Worm (Caenorhabditis elegans) whole organism, L4 larva: ENCODE measurements around the gene F16G10.1.

Experiments used
- F26F4.8 ChIP-seq: fragments of 200-800 bp; sonication (Bioruptor generic); conservative IDR thresholded peaks from 2 replicates; pipeline ENCODE4 v1.3.6; 2022; ENCODE audit warnings: missing genetic modification characterization, missing compliant biosample characterization
- F44E2.7 ChIP-seq: fragments of 200-800 bp; sonication (Bioruptor generic); IDR thresholded peaks from 2 replicates; pipeline ENCODE4 v2.1.2; 2022; ENCODE audit warnings: missing genetic modification characterization, missing compliant biosample characterization
- T26A8.4 ChIP-seq: fragments of 200-800 bp; sonication (Bioruptor generic); IDR thresholded peaks from 2 replicates; pipeline ENCODE4 v1.3.6; 2022; ENCODE audit warnings: missing genetic modification characterization, missing compliant biosample characterization
- Y105C5A.15 ChIP-seq: fragments of 200-800 bp; sonication (Bioruptor generic); IDR thresholded peaks from 2 replicates; pipeline ENCODE4 v1.3.6; 2022; ENCODE audit warnings: missing genetic modification characterization, missing compliant biosample characterization
- Y5F2A.4 ChIP-seq: fragments of 200-800 bp; sonication (Bioruptor generic); optimal IDR thresholded peaks from 2 replicates; lab custom pipeline; 2018; ENCODE audit warnings: mild to moderate bottlenecking, missing genetic modification characterization, missing compliant biosample characterization
- Y75B8A.6 ChIP-seq: fragments of 200-800 bp; sonication (Bioruptor generic); IDR thresholded peaks from 2 replicates; pipeline ENCODE4 v1.3.6; 2022; ENCODE audit warnings: missing genetic modification reagents, missing genetic modification characterization, missing compliant biosample characterization
- ZK337.2 ChIP-seq: fragments of 200-800 bp; sonication (Bioruptor generic); IDR thresholded peaks from 2 replicates; pipeline ENCODE4 v1.3.6; 2022; ENCODE audit warnings: missing genetic modification reagents, missing genetic modification characterization, missing compliant biosample characterization
- ceh-20 ChIP-seq: fragments of 200-800 bp; sonication (Bioruptor generic); IDR thresholded peaks from 2 replicates; pipeline ENCODE4 v1.3.6; 2022; ENCODE audit warnings: missing genetic modification reagents, missing genetic modification characterization, missing compliant biosample characterization
- ceh-28 ChIP-seq: fragments of 150-350 bp; optimal IDR thresholded peaks from 2 replicates; lab custom pipeline; 2014; ENCODE audit warnings: missing biosample characterization, missing genetic modification reagents, missing genetic modification characterization
- ceh-32 ChIP-seq: sonication (generic microtip); optimal IDR thresholded peaks from 2 replicates; lab custom pipeline; 2016; ENCODE audit warnings: mild to moderate bottlenecking, missing genetic modification characterization, missing compliant biosample characterization; ENCODE audit not compliant: poor library complexity
- ceh-62 ChIP-seq: sonication (generic microtip); optimal IDR thresholded peaks from 2 replicates; lab custom pipeline; 2017; ENCODE audit warnings: missing biosample characterization, missing genetic modification characterization
- ceh-82 ChIP-seq: sonication (generic microtip); optimal IDR thresholded peaks from 2 replicates; lab custom pipeline; 2017; ENCODE audit warnings: missing biosample characterization, missing genetic modification characterization
- ces-1 ChIP-seq: fragments of 150-350 bp; sonication (generic microtip); optimal IDR thresholded peaks from 4 replicates; lab custom pipeline; 2014; ENCODE audit warnings: missing biosample characterization, missing genetic modification reagents, missing genetic modification characterization
- ctbp-1 ChIP-seq: fragments of 200-800 bp; sonication (Bioruptor generic); IDR thresholded peaks from 2 replicates; pipeline ENCODE4 v1.3.6; 2022; ENCODE audit warnings: missing genetic modification reagents, missing genetic modification characterization, missing compliant biosample characterization
- daf-16 ChIP-seq, 3 experiments: sonication (generic microtip); optimal IDR thresholded peaks; 2 replicates each; lab custom pipeline; 2016 to 2017; ENCODE audit warnings: missing genetic modification characterization in 3 of 3, missing genetic modification reagents in 3 of 3, mild to moderate bottlenecking in 2 of 3, missing compliant biosample characterization in 2 of 3, missing biosample characterization in 1 of 3, moderate library complexity in 1 of 3
- daf-19 ChIP-seq: fragments of 200-800 bp; sonication (Bioruptor generic); conservative IDR thresholded peaks from 2 replicates; pipeline ENCODE4 v1.3.6; 2022; ENCODE audit warnings: missing genetic modification characterization, missing compliant biosample characterization
- daf-8 ChIP-seq: fragments of 200-800 bp; sonication (Bioruptor generic); IDR thresholded peaks from 2 replicates; pipeline ENCODE4 v1.3.6; 2022; ENCODE audit warnings: missing genetic modification characterization, missing compliant biosample characterization
- dpl-1 ChIP-seq: fragments of 150-350 bp; optimal IDR thresholded peaks from 2 replicates; lab custom pipeline; 2014; ENCODE audit warnings: missing biosample characterization, missing genetic modification reagents, missing genetic modification characterization
- dve-1 ChIP-seq: sonication (generic microtip); optimal IDR thresholded peaks from 2 replicates; lab custom pipeline; 2017; ENCODE audit warnings: antibody characterized with exemption, mild to moderate bottlenecking, missing genetic modification characterization, missing compliant biosample characterization; ENCODE audit not compliant: insufficient read depth
- egl-43 ChIP-seq: fragments of 200-800 bp; sonication (Bioruptor generic); IDR thresholded peaks from 2 replicates; pipeline ENCODE4 v1.3.6; 2022; ENCODE audit warnings: missing genetic modification reagents, missing genetic modification characterization, missing compliant biosample characterization
- fos-1 ChIP-seq: fragments of 150-350 bp; optimal IDR thresholded peaks from 2 replicates; lab custom pipeline; 2014; ENCODE audit warnings: missing biosample characterization, missing genetic modification characterization
- hif-1 ChIP-seq, 2 experiments: sonication (generic microtip); optimal IDR thresholded peaks; 2 replicates each; lab custom pipeline; 2016 to 2017; ENCODE audit warnings: missing compliant biosample characterization in 2 of 2, missing genetic modification characterization in 2 of 2, missing genetic modification reagents in 2 of 2, missing genotype in 2 of 2, mild to moderate bottlenecking in 1 of 2
- hlh-11 ChIP-seq: fragments of 200-800 bp; sonication (Bioruptor generic); optimal IDR thresholded peaks from 2 replicates; lab custom pipeline; 2018; ENCODE audit warnings: mild to moderate bottlenecking, missing genetic modification characterization, missing compliant biosample characterization
- hlh-30 ChIP-seq: sonication (generic microtip); optimal IDR thresholded peaks from 2 replicates; lab custom pipeline; 2017; ENCODE audit warnings: antibody characterized with exemption, mild to moderate bottlenecking, missing genetic modification characterization, missing compliant biosample characterization; ENCODE audit not compliant: insufficient read depth
- lin-13 ChIP-seq: fragments of 150-350 bp; optimal IDR thresholded peaks from 2 replicates; lab custom pipeline; 2014; ENCODE audit warnings: missing biosample characterization, missing genetic modification reagents, missing genetic modification characterization
- lin-38 ChIP-seq: fragments of 200-800 bp; sonication (Bioruptor generic); IDR thresholded peaks from 2 replicates; pipeline ENCODE4 v1.3.6; 2022; ENCODE audit warnings: missing genetic modification reagents, missing genetic modification characterization, missing compliant biosample characterization
- mdt-29 ChIP-seq: fragments of 200-800 bp; sonication (Bioruptor generic); IDR thresholded peaks from 2 replicates; pipeline ENCODE4 v1.3.6; 2022; ENCODE audit warnings: missing genetic modification reagents, missing genetic modification characterization, missing compliant biosample characterization
- nhr-102 ChIP-seq: sonication (generic microtip); optimal IDR thresholded peaks from 2 replicates; lab custom pipeline; 2016; ENCODE audit warnings: mild to moderate bottlenecking, missing genetic modification characterization, moderate library complexity, missing compliant biosample characterization
- nhr-11 ChIP-seq: fragments of 150-350 bp; optimal IDR thresholded peaks from 2 replicates; lab custom pipeline; 2014; ENCODE audit warnings: missing biosample characterization, missing genetic modification characterization
- nhr-28 ChIP-seq: fragments of 150-350 bp; optimal IDR thresholded peaks from 2 replicates; lab custom pipeline; 2014; ENCODE audit warnings: missing biosample characterization, missing genetic modification characterization
- nhr-41 ChIP-seq: fragments of 200-800 bp; sonication (Bioruptor generic); IDR thresholded peaks from 2 replicates; pipeline ENCODE4 v1.3.6; 2022; ENCODE audit warnings: missing genetic modification reagents, missing genetic modification characterization, missing compliant biosample characterization
- nhr-77 ChIP-seq: fragments of 150-350 bp; optimal IDR thresholded peaks from 2 replicates; lab custom pipeline; 2014; ENCODE audit warnings: missing biosample characterization, missing genetic modification characterization
- pha-4 ChIP-seq, 2 experiments: fragments of 150-350 bp in 1 of 2; fragments of 200-800 bp in 1 of 2; sonication (Bioruptor generic) in 1 of 2; IDR thresholded peaks in 1 of 2; optimal IDR thresholded peaks in 1 of 2; 2 replicates each; pipeline versions ENCODE4 v1.3.6 to Lab custom; 2014 to 2022; ENCODE audit warnings: missing genetic modification characterization in 2 of 2, missing genetic modification reagents in 2 of 2, missing biosample characterization in 1 of 2, missing compliant biosample characterization in 1 of 2
- php-3 ChIP-seq: fragments of 200-800 bp; sonication (Bioruptor generic); IDR thresholded peaks from 2 replicates; pipeline ENCODE4 v1.3.6; 2022; ENCODE audit warnings: missing genetic modification reagents, missing genetic modification characterization, missing compliant biosample characterization
- pqm-1 ChIP-seq: sonication (generic microtip); optimal IDR thresholded peaks from 2 replicates; lab custom pipeline; 2017; ENCODE audit warnings: missing biosample characterization, missing genetic modification characterization
- set-16 ChIP-seq: fragments of 200-800 bp; sonication (Bioruptor generic); IDR thresholded peaks from 2 replicates; pipeline ENCODE4 v1.3.6; 2022; ENCODE audit warnings: missing genetic modification reagents, missing genetic modification characterization, missing compliant biosample characterization
- snpc-1.2 ChIP-seq: fragments of 200-800 bp; sonication (Bioruptor generic); IDR thresholded peaks from 2 replicates; pipeline ENCODE4 v1.3.6; 2022; ENCODE audit warnings: missing genetic modification reagents, missing genetic modification characterization, missing compliant biosample characterization
- spr-3 ChIP-seq: fragments of 200-800 bp; sonication (Bioruptor generic); optimal IDR thresholded peaks from 2 replicates; lab custom pipeline; 2018; ENCODE audit warnings: mild to moderate bottlenecking, missing genetic modification characterization, missing compliant biosample characterization
- unc-130 ChIP-seq: sonication (generic microtip); optimal IDR thresholded peaks from 2 replicates; lab custom pipeline; 2016; ENCODE audit warnings: missing genetic modification reagents, missing genetic modification characterization, missing compliant biosample characterization
- unc-39 ChIP-seq: sonication (generic microtip); optimal IDR thresholded peaks from 2 replicates; lab custom pipeline; 2017; ENCODE audit warnings: missing biosample characterization, missing genetic modification characterization
- unc-62 ChIP-seq, 3 experiments: fragments of 150-350 bp in 1 of 3; sonication (generic microtip); optimal IDR thresholded peaks in 2 of 3; peaks in 1 of 3; 1 replicate in 1 of 3; 2 replicates in 2 of 3; lab custom pipeline; 2014 to 2017; ENCODE audit warnings: missing biosample characterization in 3 of 3, missing genetic modification characterization in 3 of 3, missing genetic modification reagents in 3 of 3, missing genotype in 1 of 3
- zag-1 ChIP-seq: fragments of 150-350 bp; optimal IDR thresholded peaks from 2 replicates; lab custom pipeline; 2014; ENCODE audit warnings: missing biosample characterization, missing genetic modification characterization
- ztf-7 ChIP-seq: fragments of 150-350 bp; optimal IDR thresholded peaks from 2 replicates; lab custom pipeline; 2014; ENCODE audit warnings: missing biosample characterization, missing genetic modification characterization

The F16G10.1 gene

DNA sequence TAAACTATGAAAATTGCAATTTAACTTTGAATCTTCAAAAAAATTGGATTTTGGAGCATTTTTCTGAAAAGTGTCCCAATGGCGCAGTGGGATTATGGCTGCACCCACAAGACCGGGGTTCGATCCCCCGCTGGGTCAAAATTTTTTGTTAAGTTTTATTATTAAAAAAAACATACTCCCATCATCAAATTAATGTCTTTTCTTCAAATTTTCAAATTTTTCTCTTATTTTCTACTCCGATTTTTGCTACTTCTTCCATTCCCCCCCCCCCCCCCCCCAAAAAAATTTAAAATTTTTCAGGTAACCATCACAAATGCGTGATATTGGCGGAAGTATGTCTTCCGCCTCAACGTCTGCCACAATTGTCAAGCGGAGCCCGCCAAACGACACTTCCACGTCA, 38.9 kb downstream of the F16G10.1 start, which contains the start of gene vab-19:
TSS of gene vab-19 (plus strand) at position 301 of the 400 bp plus-strand sequence.
- TF ChIP-seq ctbp-1 (GFP tag; lab: Robert Waterston, UW) = no peak
- no peak for TF ChIP-seq lin-38 (GFP tag; lab: Robert Waterston, UW)
- no peak for TF ChIP-seq Y75B8A.6 (GFP tag; lab: Robert Waterston, UW)
- TF ChIP-seq egl-43 (GFP tag; lab: Robert Waterston, UW) = no peak
- no peak for TF ChIP-seq lin-13 (GFP tag; lab: Kevin White, UChicago)
- no peak for TF ChIP-seq dve-1 (tag; lab: Kevin White, UChicago)
- TF ChIP-seq nhr-77 (tag; lab: Kevin White, UChicago) = no peak
- no peak for TF ChIP-seq ces-1 (GFP tag; lab: Kevin White, UChicago)
- TF ChIP-seq ceh-32 (tag; lab: Kevin White, UChicago) = no peak
- no peak for TF ChIP-seq T26A8.4 (GFP tag; lab: Robert Waterston, UW)
- no peak for TF ChIP-seq ceh-28 (tag; lab: Kevin White, UChicago)
- TF ChIP-seq dpl-1 (GFP tag; lab: Kevin White, UChicago) = no peak
- TF ChIP-seq ceh-82 (tag; lab: Kevin White, UChicago) = no peak
- TF ChIP-seq unc-130 (GFP tag; lab: Kevin White, UChicago) = no peak
- TF ChIP-seq nhr-28 (tag; lab: Kevin White, UChicago) = no peak
- TF ChIP-seq ZK337.2 (GFP tag; lab: Robert Waterston, UW) = no peak
- TF ChIP-seq Y5F2A.4 (GFP tag; lab: Kevin White, UChicago) = no peak
- no peak for TF ChIP-seq hlh-30 (tag; lab: Kevin White, UChicago)
- TF ChIP-seq, all 104 proteins: peak for 0

DNA sequence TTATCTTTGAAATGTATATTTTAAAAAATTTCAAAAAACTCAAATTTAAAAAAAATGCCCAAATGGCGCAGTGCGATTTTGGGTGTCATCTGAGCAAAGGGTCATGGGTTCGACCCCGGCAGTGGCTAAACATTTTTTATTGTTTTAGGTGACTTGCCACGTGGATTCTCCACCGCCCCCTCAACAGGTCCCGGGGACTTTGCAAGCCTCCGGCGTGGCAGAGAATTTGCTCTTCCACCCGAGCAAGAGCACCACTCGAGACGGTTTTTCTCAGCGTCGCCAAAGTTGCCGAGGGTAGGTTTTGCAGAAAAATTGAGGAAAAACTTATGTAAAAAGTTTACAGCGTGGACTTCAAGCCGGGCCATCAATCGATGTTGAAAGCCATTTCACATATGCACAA, 41.1 kb downstream of the F16G10.1 start:
- TF ChIP-seq set-16 (GFP tag; lab: Robert Waterston, UW) = peak; percentile 54; the same call in 1 of the 2 replicates
- no peak for TF ChIP-seq hlh-11 (tag; lab: Kevin White, UChicago)

DNA sequence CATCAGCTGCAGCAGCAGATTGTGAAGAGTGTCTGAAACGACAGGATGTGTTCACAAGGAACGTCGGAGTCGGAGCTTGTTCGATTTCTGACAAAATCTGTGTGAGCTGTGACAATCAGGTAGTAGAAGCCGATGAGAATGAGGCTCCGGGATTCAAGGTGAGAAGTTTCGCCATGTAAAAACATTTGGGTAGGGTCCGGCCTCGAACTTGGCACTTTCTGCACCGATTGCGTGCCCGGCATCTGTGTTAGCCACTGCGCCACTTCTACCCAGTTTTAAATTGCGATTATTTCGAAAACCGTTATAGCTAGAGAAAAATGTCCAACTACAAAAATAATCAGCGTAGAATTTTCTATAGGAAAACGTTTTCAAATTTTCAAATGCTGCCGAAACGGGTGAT, 42.6 kb downstream of the F16G10.1 start:
- TF ChIP-seq mdt-29 (GFP tag; lab: Robert Waterston, UW) = no peak
- TF ChIP-seq unc-62 (GFP tag; optimal IDR thresholded peaks at IDR 0.05 in 1 of 2; lab: Kevin White, UChicago) = peak in 1 of 2 experiments; percentile 91
- no peak for TF ChIP-seq unc-62 (tag; optimal IDR thresholded peaks at IDR 0.05; lab: Kevin White, UChicago)
- TF ChIP-seq snpc-1.2 (GFP tag; lab: Robert Waterston, UW) = no peak

DNA sequence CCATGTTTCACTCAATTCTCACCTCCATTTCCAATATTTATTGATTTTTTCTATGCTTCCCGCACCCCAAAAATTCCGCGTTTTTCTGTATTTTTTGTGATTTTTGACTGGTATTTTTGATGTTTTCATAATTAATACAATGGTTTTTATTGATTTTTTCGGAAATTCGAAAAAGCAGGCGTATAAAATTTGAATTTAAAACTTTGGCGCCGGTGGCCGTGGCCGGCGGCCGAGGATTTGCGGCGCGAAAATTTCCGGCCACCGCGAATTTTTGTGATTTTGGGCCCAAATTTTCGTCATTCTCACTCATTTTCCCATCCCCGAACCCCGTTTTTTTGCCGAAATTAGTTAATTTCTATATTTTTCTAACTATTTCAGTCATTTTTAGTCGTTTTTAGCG, 46.9 kb downstream of the F16G10.1 start:
- TF ChIP-seq F44E2.7 (GFP tag; lab: Robert Waterston, UW) = no peak
- no peak for TF ChIP-seq ceh-62 (tag; lab: Kevin White, UChicago)
- no peak for TF ChIP-seq lin-13 (GFP tag; lab: Kevin White, UChicago)
- peak; percentile 22 for TF ChIP-seq nhr-102 (tag; lab: Kevin White, UChicago)
- TF ChIP-seq daf-19 = no peak
- TF ChIP-seq nhr-41 (GFP tag; lab: Robert Waterston, UW) = no peak
- TF ChIP-seq spr-3 (GFP tag; lab: Kevin White, UChicago) = no peak
- TF ChIP-seq php-3 = no peak
- TF ChIP-seq pha-4 (GFP tag; IDR thresholded peaks at IDR 0.05; lab: Robert Waterston, UW) = peak; percentile 51; the same call in 1 of the 2 replicates
- TF ChIP-seq pha-4 (tag; optimal IDR thresholded peaks at IDR 0.05; lab: Kevin White, UChicago) = no peak
- TF ChIP-seq zag-1 (tag; lab: Kevin White, UChicago) = no peak
- TF ChIP-seq nhr-11 (tag; lab: Kevin White, UChicago) = no peak
- TF ChIP-seq Y105C5A.15 = no peak
- TF ChIP-seq ceh-20 (GFP tag; lab: Robert Waterston, UW) = no peak
- TF ChIP-seq unc-62 (GFP tag; optimal IDR thresholded peaks at IDR 0.05 in 1 of 2; lab: Kevin White, UChicago) = no peak
- TF ChIP-seq unc-62 (tag; optimal IDR thresholded peaks at IDR 0.05; lab: Kevin White, UChicago) = no peak
- 0 out of 2 replicates have a peak, but pooled peaks have one; percentile 18 for TF ChIP-seq mdt-29 (GFP tag; lab: Robert Waterston, UW)
- TF ChIP-seq F26F4.8 = no peak
- peak in 1 of 2 experiments; percentile 75 for TF ChIP-seq hif-1 (tag; optimal IDR thresholded peaks at IDR 0.05; lab: Kevin White, UChicago)
- TF ChIP-seq pqm-1 (tag; lab: Kevin White, UChicago) = no peak
- TF ChIP-seq nhr-28 (tag; lab: Kevin White, UChicago) = no peak
- no peak for TF ChIP-seq unc-39 (tag; lab: Kevin White, UChicago)
- TF ChIP-seq fos-1 (tag; lab: Kevin White, UChicago) = no peak
- TF ChIP-seq daf-8 (GFP tag; lab: Robert Waterston, UW) = no peak
- TF ChIP-seq snpc-1.2 (GFP tag; lab: Robert Waterston, UW) = 0 out of 2 replicates have a peak, but pooled peaks have one; percentile 11
- no peak for TF ChIP-seq ztf-7 (tag; lab: Kevin White, UChicago)
- TF ChIP-seq ceh-32 (tag; lab: Kevin White, UChicago) = no peak
- no peak for TF ChIP-seq daf-16 (GFP tag; optimal IDR thresholded peaks at IDR 0.05; lab: Kevin White, UChicago)
- TF ChIP-seq daf-16 (tag; optimal IDR thresholded peaks at IDR 0.05; lab: Kevin White, UChicago) = no peak
